Worm (Caenorhabditis elegans) whole organism, mixed stage, embryonic: Measurements from ENCODE around the gene K07H8.2.

Source experiments
- M03D4.4 ChIP-seq: sonication (generic microtip); optimal IDR thresholded peaks from 2 replicates; lab custom pipeline; 2017; ENCODE audit warnings: mild to moderate bottlenecking, missing genetic modification characterization, missing compliant biosample characterization
- bed-3 ChIP-seq: fragments of 200-800 bp; sonication (Bioruptor generic); optimal IDR thresholded peaks from 3 replicates; lab custom pipeline; 2018; ENCODE audit warnings: mild to moderate bottlenecking, missing genetic modification characterization, moderate library complexity, missing compliant biosample characterization
- blmp-1 ChIP-seq: fragments of 150-350 bp; optimal IDR thresholded peaks from 2 replicates; lab custom pipeline; 2014; ENCODE audit warnings: missing biosample characterization, missing genetic modification characterization
- ceh-39 ChIP-seq: fragments of 150-350 bp; optimal IDR thresholded peaks from 2 replicates; lab custom pipeline; 2014; ENCODE audit warnings: missing biosample characterization, missing genetic modification characterization
- ceh-83 ChIP-seq: fragments of 200-800 bp; sonication (Bioruptor generic); optimal IDR thresholded peaks from 2 replicates; lab custom pipeline; 2018; ENCODE audit warnings: mild to moderate bottlenecking, missing genetic modification characterization, missing compliant biosample characterization
- ces-1 ChIP-seq: fragments of 150-350 bp; optimal IDR thresholded peaks from 2 replicates; lab custom pipeline; 2014; ENCODE audit warnings: missing biosample characterization, missing genetic modification reagents, missing genetic modification characterization
- cnd-1 ChIP-seq: fragments of 200-800 bp; sonication (Bioruptor generic); optimal IDR thresholded peaks from 2 replicates; lab custom pipeline; 2018; ENCODE audit warnings: mild to moderate bottlenecking, missing genetic modification characterization, missing compliant biosample characterization
- elt-3 ChIP-seq: fragments of 150-350 bp; optimal IDR thresholded peaks from 2 replicates; lab custom pipeline; 2014; ENCODE audit warnings: missing biosample characterization, missing genetic modification characterization
- flh-1 ChIP-seq: fragments of 200-800 bp; sonication (Bioruptor generic); optimal IDR thresholded peaks from 2 replicates; lab custom pipeline; 2018; ENCODE audit warnings: mild to moderate bottlenecking, missing genetic modification characterization, moderate library complexity, missing compliant biosample characterization
- ham-2 ChIP-seq: fragments of 200-800 bp; sonication (Bioruptor generic); optimal IDR thresholded peaks from 2 replicates; lab custom pipeline; 2018; ENCODE audit warnings: mild to moderate bottlenecking, missing genetic modification characterization, missing compliant biosample characterization
- lin-13 ChIP-seq: fragments of 150-350 bp; optimal IDR thresholded peaks from 2 replicates; lab custom pipeline; 2014; ENCODE audit warnings: missing biosample characterization, missing genetic modification characterization
- lin-32 ChIP-seq: fragments of 200-800 bp; sonication (Bioruptor generic); optimal IDR thresholded peaks from 2 replicates; lab custom pipeline; 2018; ENCODE audit warnings: mild to moderate bottlenecking, missing genetic modification characterization, missing compliant biosample characterization
- lsy-2 ChIP-seq: fragments of 150-350 bp; optimal IDR thresholded peaks from 2 replicates; lab custom pipeline; 2014; ENCODE audit warnings: missing biosample characterization, missing genetic modification characterization
- mep-1 ChIP-seq: fragments of 150-350 bp; optimal IDR thresholded peaks from 2 replicates; lab custom pipeline; 2017; ENCODE audit warnings: missing biosample characterization, missing genetic modification reagents, missing genetic modification characterization, inconsistent platforms
- nhr-2 ChIP-seq: fragments of 150-350 bp; optimal IDR thresholded peaks from 2 replicates; lab custom pipeline; 2014; ENCODE audit warnings: missing biosample characterization, missing genetic modification characterization
- nhr-237 ChIP-seq: fragments of 150-350 bp; optimal IDR thresholded peaks from 2 replicates; lab custom pipeline; 2014; ENCODE audit warnings: missing biosample characterization, missing genetic modification characterization
- nhr-28 ChIP-seq: fragments of 150-350 bp; optimal IDR thresholded peaks from 2 replicates; lab custom pipeline; 2014; ENCODE audit warnings: missing biosample characterization, missing genetic modification characterization
- sem-2 ChIP-seq: fragments of 200-800 bp; sonication (Bioruptor generic); optimal IDR thresholded peaks from 2 replicates; lab custom pipeline; 2018; ENCODE audit warnings: mild to moderate bottlenecking, missing genetic modification characterization, missing compliant biosample characterization
- snpc-4 ChIP-seq: fragments of 150-350 bp; optimal IDR thresholded peaks from 2 replicates; lab custom pipeline; 2014; ENCODE audit warnings: missing biosample characterization, missing genetic modification characterization
- sptf-1 ChIP-seq: sonication (generic microtip); optimal IDR thresholded peaks from 2 replicates; lab custom pipeline; 2017; ENCODE audit warnings: mild to moderate bottlenecking, missing genetic modification characterization, moderate library complexity, missing compliant biosample characterization
- unc-120 ChIP-seq: sonication (generic microtip); optimal IDR thresholded peaks from 2 replicates; lab custom pipeline; 2017; ENCODE audit warnings: missing genetic modification characterization, missing compliant biosample characterization; ENCODE audit not compliant: poor library complexity, severe bottlenecking
- unc-39 ChIP-seq: fragments of 150-350 bp; optimal IDR thresholded peaks from 2 replicates; lab custom pipeline; 2014; ENCODE audit warnings: missing biosample characterization, missing genetic modification characterization
- zip-8 ChIP-seq: fragments of 150-350 bp; optimal IDR thresholded peaks from 2 replicates; lab custom pipeline; 2014; ENCODE audit warnings: missing biosample characterization, missing genetic modification characterization
- ztf-11 ChIP-seq: fragments of 150-350 bp; optimal IDR thresholded peaks from 2 replicates; lab custom pipeline; 2014; ENCODE audit warnings: missing biosample characterization, missing genetic modification characterization

Gene K07H8.2

ce11 chrIV:8339636-8340035 lies 48.3 kb downstream of the K07H8.2 start, which contains the start of gene lgc-6:
Gene lgc-6, plus strand, starts transcription at chrIV:8339936.
- TF ChIP-seq snpc-4: no peak
- TF ChIP-seq ham-2 (GFP tag; lab: Kevin White, UChicago): no peak
- TF ChIP-seq ceh-83 (GFP tag; lab: Kevin White, UChicago): no peak
- no peak for TF ChIP-seq M03D4.4 (tag; lab: Kevin White, UChicago)
- no peak for TF ChIP-seq flh-1 (GFP tag; lab: Kevin White, UChicago)
- no peak for TF ChIP-seq cnd-1 (tag; lab: Kevin White, UChicago)
- no peak for TF ChIP-seq sem-2 (GFP tag; lab: Kevin White, UChicago)
- TF ChIP-seq sptf-1 (tag; lab: Kevin White, UChicago): no peak
- no peak for TF ChIP-seq lin-32 (GFP tag; lab: Kevin White, UChicago)
- TF ChIP-seq blmp-1: no peak
- no peak for TF ChIP-seq ceh-39
- TF ChIP-seq elt-3 (tag; lab: Kevin White, UChicago): no peak

ce11 chrIV:8342385-8342784 lies 51.1 kb downstream of the K07H8.2 start, which contains the start of gene lgc-5:
Gene lgc-5, plus strand, starts transcription at chrIV:8342685.
- TF ChIP-seq blmp-1: no peak
- no peak for TF ChIP-seq cnd-1 (tag; lab: Kevin White, UChicago)
- TF ChIP-seq nhr-28 (tag; lab: Kevin White, UChicago): no peak
- TF ChIP-seq zip-8 (tag; lab: Kevin White, UChicago): no peak
- TF ChIP-seq unc-39: no peak
- TF ChIP-seq lin-13 (tag; lab: Kevin White, UChicago): no peak
- no peak for TF ChIP-seq flh-1 (GFP tag; lab: Kevin White, UChicago)
- TF ChIP-seq ham-2 (GFP tag; lab: Kevin White, UChicago): no peak
- no peak for TF ChIP-seq sptf-1 (tag; lab: Kevin White, UChicago)
- no peak for TF ChIP-seq nhr-2 (tag; lab: Kevin White, UChicago)
- no peak for TF ChIP-seq nhr-237 (tag; lab: Kevin White, UChicago)
- no peak for TF ChIP-seq unc-120
- no peak for TF ChIP-seq ztf-11 (tag; lab: Kevin White, UChicago)
- no peak for TF ChIP-seq M03D4.4 (tag; lab: Kevin White, UChicago)
- TF ChIP-seq bed-3: no peak
- TF ChIP-seq ces-1 (GFP tag; lab: Kevin White, UChicago): no peak
- TF ChIP-seq mep-1: no peak
- no peak for TF ChIP-seq lsy-2
- TF ChIP-seq, all 35 proteins: peak for 0
